Fruit fly (Drosophila melanogaster) whole organism, embryonic: ENCODE results near the gene Nse1.

Experiments used
- Abd-B ChIP-seq: fragments of 200-800 bp; sonication (Bioruptor generic); optimal IDR thresholded peaks from 2 replicates; lab custom pipeline; 2018; ENCODE audit warnings: missing biosample characterization, mild to moderate bottlenecking, missing genetic modification characterization, moderate library complexity
- Ada2b ChIP-seq: fragments of 200-800 bp; sonication (Bioruptor generic); IDR thresholded peaks from 2 replicates; pipeline ENCODE4 v1.3.6; 2022; ENCODE audit warnings: missing biosample characterization, missing genetic modification characterization
- Awh ChIP-seq: fragments of 200-800 bp; sonication (Bioruptor generic); IDR thresholded peaks from 2 replicates; pipeline ENCODE4, ENCODE4 v1.3.6; 2022; ENCODE audit warnings: missing biosample characterization, missing genetic modification characterization
- CG11456 ChIP-seq: fragments of 200-800 bp; sonication (Bioruptor generic); IDR thresholded peaks from 3 replicates; pipeline ENCODE4 v1.3.6; 2022; ENCODE audit warnings: missing biosample characterization, missing genetic modification characterization
- CG12071 ChIP-seq: fragments of 200-800 bp; sonication (Bioruptor generic); optimal IDR thresholded peaks from 3 replicates; lab custom pipeline; 2018; ENCODE audit warnings: missing biosample characterization, mild to moderate bottlenecking, missing genetic modification characterization
- CG12219 ChIP-seq: fragments of 200-800 bp; sonication (Bioruptor generic); optimal IDR thresholded peaks from 3 replicates; lab custom pipeline; 2018; ENCODE audit warnings: missing biosample characterization, mild to moderate bottlenecking, missing genetic modification characterization
- CG12659 ChIP-seq: fragments of 200-800 bp; sonication (Bioruptor generic); optimal IDR thresholded peaks from 3 replicates; lab custom pipeline; 2017; ENCODE audit warnings: mild to moderate bottlenecking, missing biosample characterization, missing genetic modification reagents, missing genetic modification characterization
- CG1647 ChIP-seq: fragments of 200-800 bp; sonication (Bioruptor generic); optimal IDR thresholded peaks from 3 replicates; lab custom pipeline; 2016; ENCODE audit warnings: missing biosample characterization, missing genetic modification characterization
- CG17568 ChIP-seq: fragments of 200-800 bp; sonication (Bioruptor generic); optimal IDR thresholded peaks from 2 replicates; lab custom pipeline; 2018; ENCODE audit warnings: missing biosample characterization, mild to moderate bottlenecking, missing genetic modification characterization, moderate library complexity
- CG2120 ChIP-seq: fragments of 200-800 bp; sonication (Bioruptor generic); optimal IDR thresholded peaks from 3 replicates; lab custom pipeline; 2016; ENCODE audit warnings: missing biosample characterization, missing genetic modification characterization
- CG2678 ChIP-seq: fragments of 200-800 bp; sonication (Bioruptor generic); optimal IDR thresholded peaks from 3 replicates; lab custom pipeline; 2019; ENCODE audit warnings: missing biosample characterization, mild to moderate bottlenecking, missing genetic modification characterization, moderate library complexity
- CG30020 ChIP-seq: fragments of 200-800 bp; optimal IDR thresholded peaks from 2 replicates; lab custom pipeline; 2019; ENCODE audit warnings: missing biosample characterization, mild to moderate bottlenecking, missing genetic modification characterization, moderate library complexity
- CG34376 ChIP-seq: fragments of 200-800 bp; sonication (Bioruptor generic); optimal IDR thresholded peaks from 2 replicates; lab custom pipeline; 2018; ENCODE audit warnings: missing biosample characterization, mild to moderate bottlenecking, missing genetic modification characterization
- CG4404 ChIP-seq: fragments of 200-800 bp; sonication (Bioruptor generic); IDR thresholded peaks from 2 replicates; pipeline ENCODE4 v1.3.6; 2022; ENCODE audit warnings: missing biosample characterization, missing genetic modification characterization
- CG4820 ChIP-seq: fragments of 200-800 bp; sonication (Bioruptor generic); optimal IDR thresholded peaks from 3 replicates; lab custom pipeline; 2016; ENCODE audit warnings: missing biosample characterization, missing genetic modification characterization
- CG5180 ChIP-seq: fragments of 200-800 bp; sonication (Bioruptor generic); optimal IDR thresholded peaks from 3 replicates; lab custom pipeline; 2017; ENCODE audit warnings: missing biosample characterization, missing genetic modification characterization, mild to moderate bottlenecking, moderate library complexity, missing genetic modification reagents
- CG6175 ChIP-seq: fragments of 200-800 bp; sonication (Bioruptor generic); IDR thresholded peaks from 3 replicates; pipeline ENCODE4 v1.3.6; 2022; ENCODE audit warnings: missing biosample characterization, missing genetic modification characterization
- CG6254 ChIP-seq: fragments of 200-800 bp; sonication (Bioruptor generic); optimal IDR thresholded peaks from 3 replicates; lab custom pipeline; 2017; ENCODE audit warnings: mild to moderate bottlenecking, missing biosample characterization, missing genetic modification reagents, missing genetic modification characterization
- CG8944 ChIP-seq: fragments of 200-800 bp; sonication (Bioruptor generic); optimal IDR thresholded peaks from 3 replicates; lab custom pipeline; 2016; ENCODE audit warnings: missing biosample characterization, missing genetic modification characterization
- Camta ChIP-seq: fragments of 200-800 bp; sonication (Bioruptor generic); optimal IDR thresholded peaks from 2 replicates; lab custom pipeline; 2016; ENCODE audit warnings: missing biosample characterization, missing genetic modification characterization
- Dad ChIP-seq: fragments of 200-800 bp; sonication (Bioruptor generic); optimal IDR thresholded peaks from 3 replicates; lab custom pipeline; 2016; ENCODE audit warnings: missing biosample characterization, missing genetic modification characterization
- Hmr ChIP-seq: fragments of 200-800 bp; sonication (Bioruptor generic); optimal IDR thresholded peaks from 3 replicates; lab custom pipeline; 2017; ENCODE audit warnings: mild to moderate bottlenecking, missing biosample characterization, missing genetic modification reagents, missing genetic modification characterization
- Med ChIP-seq: fragments of 200-800 bp; sonication (Bioruptor generic); peaks from one replicate; lab custom pipeline; 2016; ENCODE audit warnings: missing biosample characterization, missing genetic modification characterization, mild to moderate bottlenecking, inconsistent platforms, moderate library complexity
- Meics ChIP-seq: fragments of 200-800 bp; sonication (Bioruptor generic); optimal IDR thresholded peaks from 2 replicates; lab custom pipeline; 2017; ENCODE audit warnings: missing biosample characterization, mild to moderate bottlenecking, missing genetic modification characterization
- Oli ChIP-seq: fragments of 200-800 bp; sonication (Bioruptor generic); optimal IDR thresholded peaks from 2 replicates; lab custom pipeline; 2018; ENCODE audit warnings: missing biosample characterization, mild to moderate bottlenecking, missing genetic modification characterization, moderate library complexity
- Ptx1 ChIP-seq: fragments of 200-800 bp; sonication (Bioruptor generic); IDR thresholded peaks from 2 replicates; pipeline ENCODE4 v1.3.6; 2022; ENCODE audit warnings: missing biosample characterization, missing genetic modification characterization
- Side ChIP-seq: fragments of 200-800 bp; sonication (Bioruptor generic); optimal IDR thresholded peaks from 2 replicates; lab custom pipeline; 2016; ENCODE audit warnings: missing biosample characterization, missing genetic modification characterization
- Sox102F ChIP-seq: fragments of 200-800 bp; sonication (Bioruptor generic); optimal IDR thresholded peaks from 2 replicates; lab custom pipeline; 2018; ENCODE audit warnings: missing biosample characterization, mild to moderate bottlenecking, missing genetic modification characterization, moderate library complexity
- Xrp1 ChIP-seq: fragments of 200-800 bp; sonication (Bioruptor generic); IDR thresholded peaks from 2 replicates; pipeline ENCODE4 v1.3.6; 2022; ENCODE audit warnings: missing biosample characterization, missing genetic modification characterization
- ab ChIP-seq: fragments of 200-800 bp; sonication (Bioruptor generic); optimal IDR thresholded peaks from 2 replicates; lab custom pipeline; 2016; ENCODE audit warnings: missing biosample characterization, missing genetic modification characterization
- ac ChIP-seq: fragments of 200-800 bp; sonication (Bioruptor generic); optimal IDR thresholded peaks from 3 replicates; lab custom pipeline; 2017; ENCODE audit warnings: missing biosample characterization, mild to moderate bottlenecking, missing genetic modification characterization
- cato ChIP-seq: fragments of 200-800 bp; sonication (Bioruptor generic); optimal IDR thresholded peaks from 2 replicates; lab custom pipeline; 2016; ENCODE audit warnings: missing biosample characterization, missing genetic modification characterization, borderline replicate concordance
- ci ChIP-seq: fragments of 200-800 bp; sonication (Bioruptor generic); IDR thresholded peaks from 3 replicates; pipeline ENCODE4 v1.3.6; 2022; ENCODE audit warnings: missing biosample characterization, missing genetic modification characterization
- dmrt11E ChIP-seq: fragments of 200-800 bp; sonication (Bioruptor generic); optimal IDR thresholded peaks from 3 replicates; lab custom pipeline; 2018; ENCODE audit warnings: missing biosample characterization, mild to moderate bottlenecking, missing genetic modification characterization, moderate library complexity
- ewg ChIP-seq: fragments of 200-800 bp; sonication (Bioruptor generic); optimal IDR thresholded peaks from 3 replicates; lab custom pipeline; 2017; ENCODE audit warnings: mild to moderate bottlenecking, missing biosample characterization, missing genetic modification reagents, missing genetic modification characterization
- h ChIP-seq: fragments of >200 bp; optimal IDR thresholded peaks from 2 replicates; lab custom pipeline; 2017
- nerfin-1 ChIP-seq: fragments of 200-800 bp; sonication (Bioruptor generic); optimal IDR thresholded peaks from 3 replicates; lab custom pipeline; 2019; ENCODE audit warnings: missing biosample characterization, mild to moderate bottlenecking, missing genetic modification characterization, moderate library complexity
- nmo ChIP-seq: fragments of 200-800 bp; sonication (Bioruptor generic); optimal IDR thresholded peaks from 2 replicates; lab custom pipeline; 2018; ENCODE audit warnings: missing biosample characterization, mild to moderate bottlenecking, missing genetic modification characterization, moderate library complexity
- nom ChIP-seq: fragments of 200-800 bp; sonication (Bioruptor generic); optimal IDR thresholded peaks from 2 replicates; lab custom pipeline; 2017; ENCODE audit warnings: missing biosample characterization, missing genetic modification characterization, mild to moderate bottlenecking, moderate library complexity, missing genetic modification reagents
- onecut ChIP-seq: fragments of 200-800 bp; sonication (Bioruptor generic); IDR thresholded peaks from 2 replicates; pipeline ENCODE4 v1.3.6; 2022; ENCODE audit warnings: missing biosample characterization, missing genetic modification characterization
- org-1 ChIP-seq: fragments of 200-800 bp; sonication (Bioruptor generic); optimal IDR thresholded peaks from 2 replicates; lab custom pipeline; 2017; ENCODE audit warnings: missing biosample characterization, missing genetic modification characterization
- otp ChIP-seq: fragments of 200-800 bp; sonication (Bioruptor generic); IDR thresholded peaks from 3 replicates; pipeline ENCODE4, ENCODE4 v1.3.6; 2022; ENCODE audit warnings: missing biosample characterization, missing genetic modification characterization
- pita ChIP-seq: fragments of 200-800 bp; sonication (Bioruptor generic); optimal IDR thresholded peaks from 2 replicates; lab custom pipeline; 2017; ENCODE audit warnings: missing biosample characterization, mild to moderate bottlenecking, missing genetic modification characterization
- ranshi ChIP-seq: fragments of 200-800 bp; sonication (Bioruptor generic); IDR thresholded peaks from 2 replicates; pipeline ENCODE4 v1.3.6; 2022; ENCODE audit warnings: missing biosample characterization, missing genetic modification characterization
- so ChIP-seq: fragments of 200-800 bp; sonication (Bioruptor generic); IDR thresholded peaks from 3 replicates; pipeline ENCODE4 v1.3.6; 2022; ENCODE audit warnings: missing biosample characterization, missing genetic modification characterization
- sqz ChIP-seq: fragments of 200-800 bp; sonication (Bioruptor generic); optimal IDR thresholded peaks from 3 replicates; lab custom pipeline; 2018; ENCODE audit warnings: missing biosample characterization, mild to moderate bottlenecking, missing genetic modification characterization
- trh ChIP-seq: fragments of 200-800 bp; sonication (Bioruptor generic); optimal IDR thresholded peaks from 2 replicates; lab custom pipeline; 2016; ENCODE audit warnings: missing biosample characterization, missing genetic modification characterization
- ttk ChIP-seq: fragments of 200-800 bp; sonication (Bioruptor generic); IDR thresholded peaks from 2 replicates; pipeline ENCODE4 v2.1.2; 2022; ENCODE audit warnings: missing biosample characterization, missing genetic modification characterization
- unpg ChIP-seq: fragments of 200-800 bp; sonication (Bioruptor generic); optimal IDR thresholded peaks from 3 replicates; lab custom pipeline; 2018; ENCODE audit warnings: missing biosample characterization, mild to moderate bottlenecking, missing genetic modification characterization, moderate library complexity
- wdn ChIP-seq: fragments of 200-800 bp; sonication (Bioruptor generic); IDR thresholded peaks from 2 replicates; pipeline ENCODE4 v1.3.6; 2022; ENCODE audit warnings: missing biosample characterization, missing genetic modification characterization
- zfh2 ChIP-seq: fragments of 200-800 bp; sonication (Bioruptor generic); optimal IDR thresholded peaks from 2 replicates; lab custom pipeline; 2016; ENCODE audit warnings: missing biosample characterization, missing genetic modification characterization

Nse1 gene

DNA sequence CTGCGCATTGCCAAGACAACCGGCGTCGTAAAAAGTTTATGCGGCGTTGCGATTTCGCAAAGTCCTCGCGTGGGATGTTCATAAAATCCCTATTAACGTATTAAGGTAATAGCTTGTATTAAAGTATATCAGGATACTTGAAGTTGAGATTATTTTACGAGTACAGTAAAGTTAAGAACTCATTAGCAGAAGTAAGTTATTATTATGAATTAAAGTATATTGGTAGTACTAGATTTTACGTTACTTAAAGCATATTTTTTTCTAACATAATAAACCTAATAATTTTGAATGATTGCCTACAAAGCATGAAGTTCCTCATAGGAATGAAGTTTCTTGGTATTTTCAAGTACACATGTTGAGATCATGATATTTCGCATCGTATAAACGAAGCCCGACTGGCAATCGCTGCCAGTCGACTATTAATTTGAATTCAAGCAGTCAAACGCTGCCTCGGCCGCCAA is 16.4 kb upstream of the Nse1 start (continued):
- TF ChIP-seq ab (GFP tag; lab: Kevin White, UChicago) (no peak), CG5180 (no peak), CG17568 (GFP tag; lab: Kevin White, UChicago) (no peak), ewg (GFP tag; lab: Kevin White, UChicago) (peak; percentile 24), Oli (tag; lab: Kevin White, UChicago) (peak; percentile 59), Dad (GFP tag; lab: Kevin White, UChicago) (no peak), zfh2 (GFP tag; lab: Kevin White, UChicago) (peak; percentile 0), nom (GFP tag; lab: Kevin White, UChicago) (peak; percentile 45), CG12659 (GFP tag; lab: Kevin White, UChicago) (peak; percentile 50), wdn (no peak), CG12219 (peak; percentile 54), ranshi (GFP tag; lab: Robert Waterston, UW) (no peak), trh (GFP tag; lab: Kevin White, UChicago) (no peak), cato (GFP tag; lab: Kevin White, UChicago) (no peak), sqz (GFP tag; lab: Kevin White, UChicago) (peak; percentile 31), CG2678 (tag; lab: Kevin White, UChicago) (peak; percentile 73), CG12071 (no peak), otp (GFP tag; lab: Robert Waterston, UW) (no peak), so (GFP tag; lab: Robert Waterston, UW) (no peak), Camta (no peak), Sox102F (GFP tag; lab: Kevin White, UChicago) (peak; percentile 53), Hmr (GFP tag; lab: Kevin White, UChicago) (peak; percentile 43), CG34376 (GFP tag; lab: Kevin White, UChicago) (peak; percentile 14), nerfin-1 (tag; lab: Kevin White, UChicago) (peak; percentile 54), ac (GFP tag; lab: Kevin White, UChicago) (no peak), nmo (GFP tag; lab: Kevin White, UChicago) (peak; percentile 76), Ada2b (peak; percentile 29; the same call in 1 of the 2 replicates), ci (0 out of 3 replicates have a peak, but pooled peaks have one; percentile 35), CG8944 (GFP tag; lab: Kevin White, UChicago) (no peak), CG4820 (GFP tag; lab: Kevin White, UChicago) (peak; percentile 91), unpg (GFP tag; lab: Kevin White, UChicago) (peak; percentile 36), CG2120 (GFP tag; lab: Kevin White, UChicago) (peak; percentile 27), CG11456 (GFP tag; lab: Robert Waterston, UW) (no peak), Xrp1 (GFP tag; lab: Robert Waterston, UW) (peak; percentile 55; the same call in 1 of the 2 replicates), Meics (GFP tag; lab: Kevin White, UChicago) (peak; percentile 62), Awh (GFP tag; lab: Robert Waterston, UW) (no peak), CG30020 (tag; lab: Kevin White, UChicago) (peak; percentile 44), ttk (GFP tag; lab: Robert Waterston, UW) (no peak; the same call in 1 of the 2 replicates), CG1647 (GFP tag; lab: Kevin White, UChicago) (no peak), CG6175 (GFP tag; lab: Robert Waterston, UW) (no peak), pita (GFP tag; lab: Kevin White, UChicago) (no peak), dmrt11E (tag; lab: Kevin White, UChicago) (peak; percentile 54), h (lab: Kevin White, UChicago) (no peak), Abd-B (peak; percentile 34), Side (GFP tag; lab: Kevin White, UChicago) (peak; percentile 2), Ptx1 (peak; percentile 32; the same call in 1 of the 2 replicates), onecut (GFP tag; lab: Robert Waterston, UW) (0 out of 2 replicates have a peak, but pooled peaks have one; percentile 21), CG6254 (GFP tag; lab: Kevin White, UChicago) (peak; percentile 31), org-1 (GFP tag; lab: Kevin White, UChicago) (peak; percentile 36), Med (GFP tag; lab: Kevin White, UChicago) (peak; percentile 53), CG4404 (GFP tag; lab: Robert Waterston, UW) (no peak)
